Worm (Caenorhabditis elegans) whole organism, young adult: ENCODE results near the gene M163.5.

Experiments
- B0035.1 ChIP-seq: sonication (generic microtip); optimal IDR thresholded peaks from 2 replicates; lab custom pipeline; 2016; ENCODE audit warnings: missing genetic modification characterization, mild to moderate bottlenecking, missing compliant biosample characterization, missing genotype, missing genetic modification reagents
- B0336.3 ChIP-seq: fragments of 200-800 bp; sonication (Bioruptor generic); IDR thresholded peaks from 2 replicates; pipeline ENCODE4 v1.3.6; 2022; ENCODE audit warnings: missing genetic modification characterization, missing compliant biosample characterization
- F22D6.2 ChIP-seq: sonication (generic microtip); optimal IDR thresholded peaks from 2 replicates; lab custom pipeline; 2016; ENCODE audit warnings: mild to moderate bottlenecking, missing genetic modification characterization, missing compliant biosample characterization
- F57A8.1 ChIP-seq: fragments of 200-800 bp; sonication (Bioruptor generic); optimal IDR thresholded peaks from 2 replicates; lab custom pipeline; 2018; ENCODE audit warnings: mild to moderate bottlenecking, missing genetic modification characterization, moderate library complexity, missing compliant biosample characterization
- T07F8.4 ChIP-seq: sonication (generic microtip); optimal IDR thresholded peaks from 2 replicates; lab custom pipeline; 2016; ENCODE audit warnings: mild to moderate bottlenecking, missing genetic modification characterization, moderate library complexity, missing compliant biosample characterization
- Y53F4B.3 ChIP-seq: fragments of 200-800 bp; sonication (Bioruptor generic); IDR thresholded peaks from 2 replicates; pipeline ENCODE4 v1.3.6; 2022; ENCODE audit warnings: missing genetic modification reagents, missing genetic modification characterization, missing compliant biosample characterization
- ZK185.1 ChIP-seq: sonication (generic microtip); optimal IDR thresholded peaks from 2 replicates; lab custom pipeline; 2016; ENCODE audit warnings: mild to moderate bottlenecking, missing genetic modification characterization, missing compliant biosample characterization; ENCODE audit not compliant: poor library complexity, severe bottlenecking
- ama-1 ChIP-seq, 3 experiments: fragments of 150-350 bp in 1 of 3; sonication (generic microtip) in 2 of 3; optimal IDR thresholded peaks; 2 replicates each; lab custom pipeline; 2014 to 2018; ENCODE audit warnings: missing biosample characterization in 2 of 3, missing genetic modification characterization in 2 of 3, missing genetic modification reagents in 2 of 3
- aptf-2 ChIP-seq: fragments of 200-800 bp; sonication (Bioruptor generic); conservative IDR thresholded peaks from 2 replicates; pipeline ENCODE4 v1.3.6; 2022; ENCODE audit warnings: missing genetic modification reagents, missing genetic modification characterization, missing compliant biosample characterization
- athp-1 ChIP-seq: sonication (generic microtip); optimal IDR thresholded peaks from 2 replicates; lab custom pipeline; 2017; ENCODE audit warnings: mild to moderate bottlenecking, missing genetic modification characterization, missing compliant biosample characterization
- cebp-1 ChIP-seq, 2 experiments: fragments of 200-800 bp in 1 of 2; sonication (Bioruptor generic) in 1 of 2; sonication (generic microtip) in 1 of 2; IDR thresholded peaks in 1 of 2; optimal IDR thresholded peaks in 1 of 2; 2 replicates each; pipeline versions ENCODE4 v1.3.6 to Lab custom; 2017 to 2022; ENCODE audit warnings: missing compliant biosample characterization in 2 of 2, missing genetic modification characterization in 2 of 2, mild to moderate bottlenecking in 1 of 2, missing genetic modification reagents in 1 of 2, moderate library complexity in 1 of 2
- cebp-2 ChIP-seq: fragments of 200-800 bp; sonication (Bioruptor generic); IDR thresholded peaks from 2 replicates; pipeline ENCODE4 v1.3.6; 2022; ENCODE audit warnings: missing genetic modification characterization, missing compliant biosample characterization
- ceh-27 ChIP-seq: fragments of 200-800 bp; sonication (Bioruptor generic); optimal IDR thresholded peaks from 2 replicates; lab custom pipeline; 2018; ENCODE audit warnings: mild to moderate bottlenecking, missing genetic modification characterization, moderate library complexity, missing compliant biosample characterization
- chd-7 ChIP-seq: sonication (generic microtip); optimal IDR thresholded peaks from 2 replicates; lab custom pipeline; 2016; ENCODE audit warnings: mild to moderate bottlenecking, missing genetic modification characterization, moderate library complexity, missing compliant biosample characterization
- efl-1 ChIP-seq: fragments of 150-350 bp; optimal IDR thresholded peaks from 2 replicates; lab custom pipeline; 2014; ENCODE audit warnings: missing biosample characterization, missing genetic modification reagents, missing genetic modification characterization
- egl-18 ChIP-seq: fragments of 200-800 bp; sonication (Bioruptor generic); IDR thresholded peaks from 2 replicates; pipeline ENCODE4 v1.3.6; 2022; ENCODE audit warnings: missing genetic modification reagents, missing genetic modification characterization, missing compliant biosample characterization
- egl-44 ChIP-seq: fragments of 200-800 bp; sonication (Bioruptor generic); IDR thresholded peaks from 2 replicates; pipeline ENCODE4 v1.3.6; 2022; ENCODE audit warnings: missing genetic modification reagents, missing genetic modification characterization, missing compliant biosample characterization
- egrh-3 ChIP-seq: fragments of 200-800 bp; sonication (Bioruptor generic); IDR thresholded peaks from 2 replicates; pipeline ENCODE4 v1.3.6; 2022; ENCODE audit warnings: missing genetic modification reagents, missing genetic modification characterization, missing compliant biosample characterization
- gei-17 ChIP-seq: fragments of 200-800 bp; sonication (Bioruptor generic); optimal IDR thresholded peaks from 2 replicates; lab custom pipeline; 2018; ENCODE audit warnings: mild to moderate bottlenecking, missing genetic modification characterization, missing compliant biosample characterization
- hlh-12 ChIP-seq: sonication (generic microtip); optimal IDR thresholded peaks from 2 replicates; lab custom pipeline; 2016; ENCODE audit warnings: missing genetic modification characterization, missing compliant biosample characterization
- hmg-1.2 ChIP-seq: fragments of 200-800 bp; sonication (Bioruptor generic); IDR thresholded peaks from 2 replicates; pipeline ENCODE4 v1.3.6; 2022; ENCODE audit warnings: missing genetic modification reagents, missing genetic modification characterization, missing compliant biosample characterization
- hmg-20 ChIP-seq: fragments of 200-800 bp; sonication (Bioruptor generic); IDR thresholded peaks from 2 replicates; pipeline ENCODE4 v1.3.6; 2022; ENCODE audit warnings: missing genetic modification reagents, missing genetic modification characterization, missing compliant biosample characterization
- hrde-1 ChIP-seq: sonication (generic microtip); optimal IDR thresholded peaks from 2 replicates; lab custom pipeline; 2016; ENCODE audit warnings: missing genetic modification characterization, mild to moderate bottlenecking, missing compliant biosample characterization, moderate library complexity, missing genotype, missing genetic modification reagents, borderline replicate concordance
- hsf-1 ChIP-seq: fragments of 200-800 bp; sonication (Bioruptor generic); IDR thresholded peaks from 2 replicates; pipeline ENCODE4 v1.3.6; 2022; ENCODE audit warnings: missing genetic modification reagents, missing genetic modification characterization, missing compliant biosample characterization
- lin-54 ChIP-seq: fragments of 200-800 bp; sonication (Bioruptor generic); optimal IDR thresholded peaks from 2 replicates; lab custom pipeline; 2018; ENCODE audit warnings: mild to moderate bottlenecking, missing genetic modification characterization, missing compliant biosample characterization
- lir-1 ChIP-seq: fragments of 200-800 bp; sonication (Bioruptor generic); conservative IDR thresholded peaks from 2 replicates; pipeline ENCODE4 v1.3.6; 2022; ENCODE audit warnings: missing genetic modification reagents, missing genetic modification characterization, missing compliant biosample characterization
- lsl-1 ChIP-seq: fragments of 200-800 bp; sonication (Bioruptor generic); optimal IDR thresholded peaks from 2 replicates; lab custom pipeline; 2018; ENCODE audit warnings: mild to moderate bottlenecking, missing genetic modification characterization, moderate library complexity, missing compliant biosample characterization
- lsy-27 ChIP-seq: sonication (generic microtip); optimal IDR thresholded peaks from 2 replicates; lab custom pipeline; 2017; ENCODE audit warnings: missing genetic modification characterization, mild to moderate bottlenecking, missing compliant biosample characterization, antibody characterized with exemption, missing genotype, borderline replicate concordance; ENCODE audit not compliant: insufficient read depth
- madf-3 ChIP-seq: fragments of 200-800 bp; sonication (Bioruptor generic); IDR thresholded peaks from 2 replicates; pipeline ENCODE4 v1.3.6; 2022; ENCODE audit warnings: missing genetic modification reagents, missing genetic modification characterization, missing compliant biosample characterization
- madf-6 ChIP-seq: fragments of 200-800 bp; sonication (Bioruptor generic); IDR thresholded peaks from 2 replicates; pipeline ENCODE4 v1.3.6; 2022; ENCODE audit warnings: missing genetic modification reagents, missing genetic modification characterization, missing compliant biosample characterization
- nfya-2 ChIP-seq: fragments of 200-800 bp; sonication (Bioruptor generic); IDR thresholded peaks from 2 replicates; pipeline ENCODE4 v1.3.6; 2022; ENCODE audit warnings: missing genetic modification reagents, missing genetic modification characterization, missing compliant biosample characterization
- nhr-80 ChIP-seq: sonication (generic microtip); optimal IDR thresholded peaks from 2 replicates; lab custom pipeline; 2016; ENCODE audit warnings: missing genetic modification characterization, missing compliant biosample characterization
- nhr-90 ChIP-seq: sonication (generic microtip); optimal IDR thresholded peaks from 2 replicates; lab custom pipeline; 2016; ENCODE audit warnings: missing genotype, mild to moderate bottlenecking, missing genetic modification characterization, missing compliant biosample characterization
- rcor-1 ChIP-seq: fragments of 200-800 bp; sonication (Bioruptor generic); IDR thresholded peaks from 2 replicates; pipeline ENCODE4 v1.3.6; 2022; ENCODE audit warnings: missing genetic modification reagents, missing genetic modification characterization, missing compliant biosample characterization
- sdz-38 ChIP-seq: sonication (generic microtip); optimal IDR thresholded peaks from 2 replicates; lab custom pipeline; 2016; ENCODE audit warnings: missing genotype, missing genetic modification characterization, missing compliant biosample characterization
- snpc-1.1 ChIP-seq: sonication (generic microtip); optimal IDR thresholded peaks from 2 replicates; lab custom pipeline; 2017; ENCODE audit warnings: missing genetic modification characterization, mild to moderate bottlenecking, missing compliant biosample characterization, antibody characterized with exemption, moderate library complexity, missing genotype, missing genetic modification reagents; ENCODE audit not compliant: insufficient read depth
- snpc-1.3 ChIP-seq: sonication (generic microtip); optimal IDR thresholded peaks from 2 replicates; lab custom pipeline; 2017; ENCODE audit warnings: missing genetic modification characterization, mild to moderate bottlenecking, missing compliant biosample characterization, antibody characterized with exemption, moderate library complexity, missing genotype, missing genetic modification reagents; ENCODE audit not compliant: insufficient read depth
- sptf-2 ChIP-seq: fragments of 200-800 bp; sonication (Bioruptor generic); optimal IDR thresholded peaks from 2 replicates; lab custom pipeline; 2018; ENCODE audit warnings: mild to moderate bottlenecking, missing genetic modification characterization, missing compliant biosample characterization
- tbp1 ChIP-seq: fragments of 200-800 bp; sonication (Bioruptor generic); optimal IDR thresholded peaks from 2 replicates; lab custom pipeline; 2018; ENCODE audit warnings: mild to moderate bottlenecking, missing genetic modification characterization, missing compliant biosample characterization
- tbx-9 ChIP-seq: sonication (generic microtip); optimal IDR thresholded peaks from 2 replicates; lab custom pipeline; 2016; ENCODE audit warnings: borderline replicate concordance, missing genetic modification characterization, inconsistent platforms, missing compliant biosample characterization
- tlf-1 ChIP-seq: fragments of 200-800 bp; sonication (Bioruptor generic); optimal IDR thresholded peaks from 2 replicates; lab custom pipeline; 2018; ENCODE audit warnings: mild to moderate bottlenecking, missing genetic modification characterization, missing compliant biosample characterization
- unc-130 ChIP-seq: sonication (generic microtip); optimal IDR thresholded peaks from 2 replicates; lab custom pipeline; 2016; ENCODE audit warnings: missing genetic modification reagents, missing genetic modification characterization, missing compliant biosample characterization
- xnd-1 ChIP-seq: sonication (generic microtip); optimal IDR thresholded peaks from 2 replicates; lab custom pipeline; 2016; ENCODE audit warnings: missing genotype, missing genetic modification reagents, missing genetic modification characterization, missing compliant biosample characterization
- ztf-22 ChIP-seq: fragments of 200-800 bp; sonication (Bioruptor generic); optimal IDR thresholded peaks from 2 replicates; lab custom pipeline; 2018; ENCODE audit warnings: mild to moderate bottlenecking, missing genetic modification characterization, moderate library complexity, missing compliant biosample characterization
- ztf-26 ChIP-seq: sonication (generic microtip); optimal IDR thresholded peaks from 2 replicates; lab custom pipeline; 2017; ENCODE audit warnings: missing genetic modification characterization, missing compliant biosample characterization

M163.5 gene

DNA sequence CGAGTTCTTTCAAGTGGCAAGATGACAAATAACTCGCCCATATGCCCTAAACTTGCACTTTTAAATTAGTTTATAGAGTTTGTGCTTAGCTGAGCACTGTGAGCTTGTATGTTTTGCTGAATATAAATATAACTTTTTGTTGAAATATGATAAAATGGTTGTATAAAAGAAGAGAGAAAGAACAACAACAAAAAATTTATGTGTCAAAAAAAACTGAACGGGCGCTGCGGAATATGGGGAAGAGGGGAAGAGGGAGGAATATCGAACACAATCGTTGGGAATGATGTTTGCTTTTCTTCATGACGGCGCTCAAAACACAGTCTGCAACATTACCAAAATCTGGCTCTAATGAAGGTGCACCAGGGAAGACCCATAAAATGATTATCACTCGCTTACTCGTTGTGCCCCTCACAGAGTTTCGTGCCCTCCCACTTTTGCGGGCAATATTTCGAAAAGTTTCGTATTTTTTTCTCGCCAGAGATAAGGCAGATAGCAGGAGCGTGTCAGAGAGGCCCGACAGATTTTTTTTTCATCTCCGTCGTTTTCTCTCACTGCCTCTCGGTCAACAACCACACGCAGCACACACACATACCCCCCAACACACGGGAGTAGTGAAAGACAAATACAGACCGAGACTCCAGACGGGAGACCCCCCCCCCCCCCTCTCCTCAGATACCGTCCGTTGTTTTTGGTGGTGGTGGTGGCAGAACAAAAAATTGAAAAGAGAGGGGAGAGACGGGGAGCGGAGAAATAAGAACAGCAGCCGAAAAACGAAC is 31.9 kb downstream of the M163.5 start (continued):
- TF ChIP-seq tbx-9 (tag; lab: Kevin White, UChicago): no peak
- TF ChIP-seq aptf-2: no peak
- TF ChIP-seq sdz-38 (tag; lab: Kevin White, UChicago): no peak
- TF ChIP-seq hmg-20 (GFP tag; lab: Robert Waterston, UW): no peak
- no peak for TF ChIP-seq lsl-1 (GFP tag; lab: Kevin White, UChicago)
- TF ChIP-seq egl-18: no peak
- TF ChIP-seq cebp-1 (GFP tag; IDR thresholded peaks at IDR 0.05; lab: Robert Waterston, UW): no peak
- TF ChIP-seq cebp-1 (tag; optimal IDR thresholded peaks at IDR 0.05; lab: Kevin White, UChicago): peak; percentile 73
- no peak for TF ChIP-seq ZK185.1 (tag; lab: Kevin White, UChicago)
- no peak for TF ChIP-seq unc-130
- 0 out of 2 replicates have a peak, but pooled peaks have one; percentile 32 for TF ChIP-seq madf-6
- TF ChIP-seq egl-44 (GFP tag; lab: Robert Waterston, UW): no peak
- TF ChIP-seq snpc-1.1 (tag; lab: Kevin White, UChicago): no peak
- TF ChIP-seq nhr-80 (tag; lab: Kevin White, UChicago): peak; percentile 92
- TF ChIP-seq lin-54 (GFP tag; lab: Kevin White, UChicago): no peak
- TF ChIP-seq rcor-1 (GFP tag; lab: Robert Waterston, UW): no peak
- peak; percentile 16 for TF ChIP-seq tbp1
- TF ChIP-seq lsy-27 (tag; lab: Kevin White, UChicago): no peak
- TF ChIP-seq F22D6.2 (tag; lab: Kevin White, UChicago): no peak
- peak; percentile 48 for TF ChIP-seq ztf-22
- no peak for TF ChIP-seq T07F8.4 (tag; lab: Kevin White, UChicago)
- no peak for TF ChIP-seq madf-3
- TF ChIP-seq sptf-2 (GFP tag; lab: Kevin White, UChicago): no peak
- TF ChIP-seq chd-7 (tag; lab: Kevin White, UChicago): peak; percentile 52
- TF ChIP-seq tlf-1 (GFP tag; lab: Kevin White, UChicago): no peak
- no peak for TF ChIP-seq lir-1
- peak; percentile 20; the same call in 1 of the 2 replicates for TF ChIP-seq hmg-1.2
- TF ChIP-seq efl-1 (GFP tag; lab: Kevin White, UChicago): no peak
- TF ChIP-seq xnd-1: no peak
- TF ChIP-seq hrde-1: no peak
- TF ChIP-seq cebp-2 (GFP tag; lab: Robert Waterston, UW): no peak
- TF ChIP-seq hsf-1 (GFP tag; lab: Robert Waterston, UW): no peak
- peak; percentile 22 for TF ChIP-seq gei-17 (GFP tag; lab: Kevin White, UChicago)
- no peak for TF ChIP-seq snpc-1.3 (tag; lab: Kevin White, UChicago)
- TF ChIP-seq F57A8.1 (GFP tag; lab: Kevin White, UChicago): no peak
- TF ChIP-seq B0035.1 (tag; lab: Kevin White, UChicago): no peak
- no peak for TF ChIP-seq ama-1 (optimal IDR thresholded peaks at IDR 0.05; lab: Kevin White, UChicago)
- TF ChIP-seq ama-1 (GFP tag; optimal IDR thresholded peaks at IDR 0.05; lab: Kevin White, UChicago): no peak
- no peak for TF ChIP-seq Y53F4B.3
- TF ChIP-seq nhr-90 (tag; lab: Kevin White, UChicago): no peak
- TF ChIP-seq ceh-27 (GFP tag; lab: Kevin White, UChicago): peak; percentile 34
- no peak for TF ChIP-seq athp-1 (tag; lab: Kevin White, UChicago)
- no peak; the same call in 1 of the 2 replicates for TF ChIP-seq B0336.3 (GFP tag; lab: Robert Waterston, UW)
- no peak for TF ChIP-seq hlh-12 (tag; lab: Kevin White, UChicago)
- peak; percentile 18 for TF ChIP-seq ztf-26 (tag; lab: Kevin White, UChicago)
- peak; percentile 79 for TF ChIP-seq egrh-3 (GFP tag; lab: Robert Waterston, UW)
- TF ChIP-seq nfya-2 (GFP tag; lab: Robert Waterston, UW): no peak
